Fruit fly (Drosophila melanogaster) whole organism, embryonic: Measurements from ENCODE around the gene Seipin.

Experiments used
- B-H1 ChIP-seq: fragments of 200-800 bp; sonication (Bioruptor generic); IDR thresholded peaks from 3 replicates; pipeline ENCODE4 v1.3.6; 2022; ENCODE audit warnings: missing biosample characterization, missing genetic modification characterization
- CG10147 ChIP-seq: fragments of 200-800 bp; sonication (Bioruptor generic); optimal IDR thresholded peaks from 2 replicates; lab custom pipeline; 2019; ENCODE audit warnings: missing biosample characterization, mild to moderate bottlenecking, missing genetic modification characterization, moderate library complexity
- CG11695 ChIP-seq: fragments of 200-800 bp; sonication (Bioruptor generic); IDR thresholded peaks from 3 replicates; pipeline ENCODE4 v1.3.6; 2022; ENCODE audit warnings: missing biosample characterization, missing genetic modification characterization
- CG12744 ChIP-seq: fragments of 200-800 bp; sonication (Bioruptor generic); optimal IDR thresholded peaks from 2 replicates; lab custom pipeline; 2016; ENCODE audit warnings: missing biosample characterization, missing genetic modification characterization
- CG17361 ChIP-seq: fragments of 200-800 bp; sonication (Bioruptor generic); IDR thresholded peaks from 3 replicates; pipeline ENCODE4 v1.3.6; 2022; ENCODE audit warnings: missing biosample characterization, missing genetic modification characterization
- CG2116 ChIP-seq: fragments of 200-800 bp; sonication (Bioruptor generic); optimal IDR thresholded peaks from 3 replicates; lab custom pipeline; 2018; ENCODE audit warnings: missing biosample characterization, mild to moderate bottlenecking, missing genetic modification characterization
- CG2120 ChIP-seq: fragments of 200-800 bp; sonication (Bioruptor generic); optimal IDR thresholded peaks from 3 replicates; lab custom pipeline; 2016; ENCODE audit warnings: missing biosample characterization, missing genetic modification characterization
- CG2678 ChIP-seq: fragments of 200-800 bp; sonication (Bioruptor generic); optimal IDR thresholded peaks from 3 replicates; lab custom pipeline; 2019; ENCODE audit warnings: missing biosample characterization, mild to moderate bottlenecking, missing genetic modification characterization, moderate library complexity
- CG30403 ChIP-seq: fragments of 200-800 bp; sonication (Bioruptor generic); optimal IDR thresholded peaks from 3 replicates; lab custom pipeline; 2016; ENCODE audit warnings: missing biosample characterization, missing genetic modification characterization
- CG33213 ChIP-seq: fragments of 200-800 bp; sonication (Bioruptor generic); optimal IDR thresholded peaks from 3 replicates; lab custom pipeline; 2016; ENCODE audit warnings: missing biosample characterization, missing genetic modification characterization
- CG3847 ChIP-seq: fragments of 200-800 bp; sonication (Bioruptor generic); IDR thresholded peaks from 2 replicates; pipeline ENCODE4 v1.3.6; 2022; ENCODE audit warnings: missing biosample characterization, missing genetic modification characterization
- CG4730 ChIP-seq: fragments of 200-800 bp; sonication (Bioruptor generic); IDR thresholded peaks from 2 replicates; pipeline ENCODE4 v1.3.6; 2022; ENCODE audit warnings: missing biosample characterization, missing genetic modification characterization
- CG5180 ChIP-seq: fragments of 200-800 bp; sonication (Bioruptor generic); optimal IDR thresholded peaks from 3 replicates; lab custom pipeline; 2017; ENCODE audit warnings: missing biosample characterization, missing genetic modification characterization, mild to moderate bottlenecking, moderate library complexity, missing genetic modification reagents
- CG6683 ChIP-seq: fragments of 200-800 bp; sonication (Bioruptor generic); optimal IDR thresholded peaks from 2 replicates; lab custom pipeline; 2017; ENCODE audit warnings: missing biosample characterization, mild to moderate bottlenecking, missing genetic modification characterization, missing genetic modification reagents
- CG6813 ChIP-seq: fragments of 200-800 bp; sonication (Bioruptor generic); optimal IDR thresholded peaks from 2 replicates; lab custom pipeline; 2017; ENCODE audit warnings: missing biosample characterization, missing genetic modification characterization, mild to moderate bottlenecking, moderate library complexity, missing genetic modification reagents
- CG8359 ChIP-seq: fragments of 200-800 bp; sonication (Bioruptor generic); optimal IDR thresholded peaks from 2 replicates; lab custom pipeline; 2017; ENCODE audit warnings: missing biosample characterization, mild to moderate bottlenecking, missing genetic modification characterization, borderline replicate concordance
- CrebB ChIP-seq: fragments of 200-800 bp; sonication (Bioruptor generic); optimal IDR thresholded peaks from 3 replicates; lab custom pipeline; 2018; ENCODE audit warnings: missing biosample characterization, mild to moderate bottlenecking, missing genetic modification characterization
- D19B ChIP-seq: fragments of 200-800 bp; sonication (Bioruptor generic); optimal IDR thresholded peaks from 2 replicates; lab custom pipeline; 2017; ENCODE audit warnings: missing biosample characterization, mild to moderate bottlenecking, missing genetic modification characterization
- Dek ChIP-seq: fragments of 200-800 bp; sonication (Bioruptor generic); optimal IDR thresholded peaks from 3 replicates; lab custom pipeline; 2019; ENCODE audit warnings: missing biosample characterization, mild to moderate bottlenecking, missing genetic modification characterization, moderate library complexity
- E2f1 ChIP-seq: fragments of 200-800 bp; sonication (Bioruptor generic); IDR thresholded peaks from 2 replicates; pipeline ENCODE4 v1.3.6; 2022; ENCODE audit warnings: missing biosample characterization, missing genetic modification characterization
- Elba2 ChIP-seq: fragments of 200-800 bp; sonication (Bioruptor generic); optimal IDR thresholded peaks from 3 replicates; lab custom pipeline; 2016; ENCODE audit warnings: missing biosample characterization, missing genetic modification characterization
- HLH4C ChIP-seq: fragments of 200-800 bp; sonication (Bioruptor generic); IDR thresholded peaks from 3 replicates; pipeline ENCODE4 v1.3.6; 2022; ENCODE audit warnings: missing biosample characterization, missing genetic modification characterization; ENCODE audit not compliant: partially characterized antibody
- Hmx ChIP-seq: fragments of 200-800 bp; sonication (Bioruptor generic); optimal IDR thresholded peaks from 2 replicates; lab custom pipeline; 2016; ENCODE audit warnings: missing biosample characterization, missing genetic modification characterization
- Hr51 ChIP-seq, 2 experiments: fragments of 200-800 bp; sonication (Bioruptor generic); optimal IDR thresholded peaks; 2 replicates in 1 of 2; 3 replicates in 1 of 2; lab custom pipeline; 2016 to 2018; ENCODE audit warnings: missing biosample characterization in 2 of 2, missing genetic modification characterization in 2 of 2, mild to moderate bottlenecking in 1 of 2, moderate library complexity in 1 of 2
- Rfx ChIP-seq: fragments of 200-800 bp; sonication (Bioruptor generic); IDR thresholded peaks from 2 replicates; pipeline ENCODE4 v1.3.6; 2022; ENCODE audit warnings: missing biosample characterization, missing genetic modification characterization
- Xbp1 ChIP-seq: fragments of 200-800 bp; sonication (Bioruptor generic); optimal IDR thresholded peaks from 3 replicates; lab custom pipeline; 2016; ENCODE audit warnings: missing biosample characterization, mild to moderate bottlenecking, missing genetic modification characterization
- ab ChIP-seq: fragments of 200-800 bp; sonication (Bioruptor generic); optimal IDR thresholded peaks from 2 replicates; lab custom pipeline; 2016; ENCODE audit warnings: missing biosample characterization, missing genetic modification characterization
- chinmo ChIP-seq: fragments of 200-800 bp; sonication (Bioruptor generic); IDR thresholded peaks from 4 replicates; pipeline ENCODE4 v1.3.6; 2022; ENCODE audit warnings: missing biosample characterization, missing genetic modification characterization; ENCODE audit not compliant: partially characterized antibody
- chn ChIP-seq: fragments of 200-800 bp; sonication (Bioruptor generic); optimal IDR thresholded peaks from 2 replicates; lab custom pipeline; 2016; ENCODE audit warnings: missing biosample characterization, missing genetic modification characterization
- cwo ChIP-seq: fragments of 200-800 bp; sonication (Bioruptor generic); optimal IDR thresholded peaks from 3 replicates; lab custom pipeline; 2017; ENCODE audit warnings: missing biosample characterization, missing genetic modification characterization, mild to moderate bottlenecking, moderate library complexity, missing genetic modification reagents
- esg ChIP-seq: fragments of 200-800 bp; sonication (Bioruptor generic); conservative IDR thresholded peaks from 2 replicates; pipeline ENCODE4 v1.3.6; 2022; ENCODE audit warnings: missing biosample characterization, missing genetic modification characterization
- eve ChIP-seq, 2 experiments: fragments of >200 bp; optimal IDR thresholded peaks; 2 replicates each; lab custom pipeline; 2017; ENCODE audit warnings: missing biosample characterization in 2 of 2, missing genetic modification characterization in 2 of 2
- ewg ChIP-seq: fragments of 200-800 bp; sonication (Bioruptor generic); optimal IDR thresholded peaks from 3 replicates; lab custom pipeline; 2017; ENCODE audit warnings: mild to moderate bottlenecking, missing biosample characterization, missing genetic modification reagents, missing genetic modification characterization
- exex ChIP-seq: fragments of 200-800 bp; sonication (Bioruptor generic); optimal IDR thresholded peaks from 4 replicates; lab custom pipeline; 2018; ENCODE audit warnings: missing biosample characterization, mild to moderate bottlenecking, missing genetic modification characterization, moderate library complexity
- hth ChIP-seq: fragments of >200 bp; optimal IDR thresholded peaks from 2 replicates; lab custom pipeline; 2017; ENCODE audit warnings: inconsistent platforms
- kay ChIP-seq: fragments of 200-800 bp; sonication (Bioruptor generic); optimal IDR thresholded peaks from 2 replicates; lab custom pipeline; 2016; ENCODE audit warnings: missing biosample characterization, missing genetic modification characterization
- ken ChIP-seq: fragments of 200-800 bp; sonication (Bioruptor generic); IDR thresholded peaks from 3 replicates; pipeline ENCODE4 v1.3.6; 2022; ENCODE audit warnings: missing biosample characterization, missing genetic modification characterization
- nerfin-1 ChIP-seq: fragments of 200-800 bp; sonication (Bioruptor generic); optimal IDR thresholded peaks from 3 replicates; lab custom pipeline; 2019; ENCODE audit warnings: missing biosample characterization, mild to moderate bottlenecking, missing genetic modification characterization, moderate library complexity
- nerfin-2 ChIP-seq: fragments of 200-800 bp; sonication (Bioruptor generic); IDR thresholded peaks from 2 replicates; pipeline ENCODE4 v1.3.6; 2022; ENCODE audit warnings: missing biosample characterization, missing genetic modification characterization; ENCODE audit not compliant: partially characterized antibody
- oc ChIP-seq: fragments of 200-800 bp; sonication (Bioruptor generic); optimal IDR thresholded peaks from 2 replicates; lab custom pipeline; 2018; ENCODE audit warnings: missing biosample characterization, mild to moderate bottlenecking, missing genetic modification characterization, moderate library complexity
- otp ChIP-seq: fragments of 200-800 bp; sonication (Bioruptor generic); IDR thresholded peaks from 3 replicates; pipeline ENCODE4, ENCODE4 v1.3.6; 2022; ENCODE audit warnings: missing biosample characterization, missing genetic modification characterization
- p53 ChIP-seq: fragments of 200-800 bp; sonication (Bioruptor generic); optimal IDR thresholded peaks from 2 replicates; lab custom pipeline; 2016; ENCODE audit warnings: missing biosample characterization, missing genetic modification characterization
- pfk ChIP-seq: fragments of 200-800 bp; sonication (Bioruptor generic); optimal IDR thresholded peaks from 2 replicates; lab custom pipeline; 2018; ENCODE audit warnings: missing biosample characterization, mild to moderate bottlenecking, missing genetic modification characterization, moderate library complexity
- sob ChIP-seq: fragments of 200-800 bp; sonication (Bioruptor generic); IDR thresholded peaks from 2 replicates; pipeline ENCODE4 v1.3.6; 2022; ENCODE audit warnings: missing biosample characterization, missing genetic modification characterization
- sqz ChIP-seq: fragments of 200-800 bp; sonication (Bioruptor generic); optimal IDR thresholded peaks from 3 replicates; lab custom pipeline; 2018; ENCODE audit warnings: missing biosample characterization, mild to moderate bottlenecking, missing genetic modification characterization
- trem ChIP-seq: fragments of 200-800 bp; optimal IDR thresholded peaks from 3 replicates; lab custom pipeline; 2019; ENCODE audit warnings: missing biosample characterization, mild to moderate bottlenecking, missing genetic modification characterization, moderate library complexity
- wor ChIP-seq: fragments of 200-800 bp; sonication (Bioruptor generic); IDR thresholded peaks from 2 replicates; pipeline ENCODE4 v1.3.6; 2022; ENCODE audit warnings: missing biosample characterization, missing genetic modification characterization
- zen2 ChIP-seq: fragments of 200-800 bp; sonication (Bioruptor generic); IDR thresholded peaks from 3 replicates; pipeline ENCODE4 v1.3.6; 2022; ENCODE audit warnings: missing biosample characterization, missing genetic modification characterization; ENCODE audit not compliant: partially characterized antibody
- zfh1 ChIP-seq: fragments of 200-800 bp; sonication (Bioruptor generic); IDR thresholded peaks from 3 replicates; pipeline ENCODE4 v1.3.6; 2022; ENCODE audit warnings: missing biosample characterization, missing genetic modification characterization

Gene Seipin

dm6 chrX:2635953-2636715 is 16.5 kb downstream of the Seipin start (continued):
- TF ChIP-seq ewg (peak; percentile 79), zen2 (no peak), CG6683 (no peak), Rfx (no peak), exex (tag; lab: Kevin White, UChicago) (no peak), CG2678 (tag; lab: Kevin White, UChicago) (no peak), CG30403 (GFP tag; lab: Kevin White, UChicago) (no peak), sqz (GFP tag; lab: Kevin White, UChicago) (no peak), D19B (GFP tag; lab: Kevin White, UChicago) (no peak), B-H1 (GFP tag; lab: Robert Waterston, UW) (no peak), CG12744 (GFP tag; lab: Kevin White, UChicago) (no peak), wor (no peak), CrebB (tag; lab: Kevin White, UChicago) (no peak), CG6813 (GFP tag; lab: Kevin White, UChicago) (no peak), CG11695 (no peak), CG4730 (GFP tag; lab: Robert Waterston, UW) (no peak), ab (GFP tag; lab: Kevin White, UChicago) (no peak), kay (GFP tag; lab: Kevin White, UChicago) (no peak), Hr51 (GFP tag; optimal IDR thresholded peaks at IDR 0.05; lab: Kevin White, UChicago) (peak in 1 of 2 experiments; percentile 6), CG2116 (GFP tag; lab: Kevin White, UChicago) (peak; percentile 51), CG33213 (GFP tag; lab: Kevin White, UChicago) (no peak), chn (GFP tag; lab: Kevin White, UChicago) (peak; percentile 1), pfk (GFP tag; lab: Kevin White, UChicago) (no peak), esg (no peak), CG8359 (GFP tag; lab: Kevin White, UChicago) (no peak), trem (tag; lab: Kevin White, UChicago) (no peak), hth (lab: Kevin White, UChicago) (no peak), nerfin-2 (GFP tag; lab: Robert Waterston, UW) (no peak), zfh1 (no peak), cwo (GFP tag; lab: Kevin White, UChicago) (no peak), otp (0 out of 3 replicates have a peak, but pooled peaks have one; percentile 10), Elba2 (GFP tag; lab: Kevin White, UChicago) (no peak), p53 (no peak), CG5180 (GFP tag; lab: Kevin White, UChicago) (no peak), Xbp1 (GFP tag; lab: Kevin White, UChicago) (no peak), ken (GFP tag; lab: Robert Waterston, UW) (no peak), E2f1 (no peak), CG10147 (GFP tag; lab: Kevin White, UChicago) (no peak), CG2120 (GFP tag; lab: Kevin White, UChicago) (no peak), CG3847 (GFP tag; lab: Robert Waterston, UW) (no peak), nerfin-1 (peak; percentile 51), CG17361 (no peak), sob (GFP tag; lab: Robert Waterston, UW) (0 out of 2 replicates have a peak, but pooled peaks have one; percentile 10), eve (GFP tag; optimal IDR thresholded peaks at IDR 0.05; lab: Kevin White, UChicago) (no peak), chinmo (0 out of 4 replicates have a peak, but pooled peaks have one; percentile 22), HLH4C (GFP tag; lab: Robert Waterston, UW) (no peak), Dek (tag; lab: Kevin White, UChicago) (no peak), oc (tag; lab: Kevin White, UChicago) (no peak), Hmx (GFP tag; lab: Kevin White, UChicago) (no peak)
